Worm (Caenorhabditis elegans): Measurements from ENCODE around the gene let-92.

Gene let-92

ce11 chrIV:11899358-11899757 is 41.1 kb downstream of the let-92 start, which contains the start of gene nhr-43:
Gene nhr-43, plus strand, starts transcription at chrIV:11899590.
- TF ChIP-seq sma-3 (GFP tag; optimal IDR thresholded peaks at IDR 0.05) (peak; percentile 71), C34F6.9 (tag; optimal IDR thresholded peaks at IDR 0.05) (no peak), blmp-1 (tag; optimal IDR thresholded peaks at IDR 0.05; ENCODE audit: insufficient read depth) (peak; percentile 20), egl-27 (tag; optimal IDR thresholded peaks at IDR 0.05) (peak; percentile 31), lsy-2 (tag; optimal IDR thresholded peaks at IDR 0.05) (peak in 1 of 2 experiments; percentile 21), gmeb-1 (tag; optimal IDR thresholded peaks at IDR 0.05) (no peak), sem-4 (tag; optimal IDR thresholded peaks at IDR 0.05) (peak; percentile 36), nhr-21 (tag; optimal IDR thresholded peaks at IDR 0.05) (peak; percentile 69), sma-9 (GFP tag; optimal IDR thresholded peaks at IDR 0.05) (peak; percentile 76), sma-9 (tag; optimal IDR thresholded peaks at IDR 0.05) (no peak), fos-1 (tag; optimal IDR thresholded peaks at IDR 0.05) (peak; percentile 21), nhr-25 (tag; optimal IDR thresholded peaks at IDR 0.05) (peak; percentile 38), ceh-82 (tag; optimal IDR thresholded peaks at IDR 0.05) (no peak)

DNA sequence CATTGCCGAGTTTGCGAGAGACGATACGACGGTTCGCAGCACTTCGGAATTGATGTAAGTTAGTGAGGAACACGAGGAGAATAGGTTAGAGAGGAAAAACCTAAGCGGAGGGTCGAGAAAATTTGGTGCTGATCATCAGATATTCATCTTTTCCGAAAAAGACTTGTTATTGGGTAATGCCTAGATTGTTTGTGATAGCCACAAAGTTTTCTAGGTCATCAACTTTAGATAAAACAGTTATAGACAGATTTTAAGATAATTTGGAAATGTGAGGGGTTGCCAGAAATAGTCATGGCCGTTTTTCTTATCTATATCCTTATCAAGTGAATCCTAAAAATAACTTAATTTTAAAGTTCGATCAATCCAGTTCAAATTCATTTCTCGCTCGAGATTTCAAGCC is 42.2 kb downstream of the let-92 start:
- peak; percentile 70 for TF ChIP-seq sma-9 (GFP tag; optimal IDR thresholded peaks at IDR 0.05)
- no peak for TF ChIP-seq sma-9 (tag; optimal IDR thresholded peaks at IDR 0.05)
- peak; percentile 90 for TF ChIP-seq elt-1 (tag; optimal IDR thresholded peaks at IDR 0.05)
- no peak for TF ChIP-seq F13H6.1 (tag; optimal IDR thresholded peaks at IDR 0.05)
- TF ChIP-seq skn-1 (tag; optimal IDR thresholded peaks at IDR 0.05), result no peak
- TF ChIP-seq sma-3 (GFP tag; optimal IDR thresholded peaks at IDR 0.05), result no peak

- TF ChIP-seq sma-3 (GFP tag; optimal IDR thresholded peaks at IDR 0.05) (peak; percentile 12), nhr-25 (tag; optimal IDR thresholded peaks at IDR 0.05) (peak; percentile 51), blmp-1 (tag; optimal IDR thresholded peaks at IDR 0.05; ENCODE audit: insufficient read depth) (peak; percentile 27), dmd-4 (tag; optimal IDR thresholded peaks at IDR 0.05) (no peak), unc-39 (tag; optimal IDR thresholded peaks at IDR 0.05) (no peak), Y55F3AM.14 (GFP tag; optimal IDR thresholded peaks at IDR 0.05) (no peak), sma-9 (GFP tag; optimal IDR thresholded peaks at IDR 0.05) (peak; percentile 53), sma-9 (tag; optimal IDR thresholded peaks at IDR 0.05) (no peak), egl-27 (tag; optimal IDR thresholded peaks at IDR 0.05) (peak; percentile 10)
Measured at ce11 chrIV:11901215-11901614, 43.0 kb downstream of the let-92 start.

- TF ChIP-seq ztf-11 (tag; optimal IDR thresholded peaks at IDR 0.05) (no peak), nhr-25 (tag; optimal IDR thresholded peaks at IDR 0.05) (peak; percentile 3)
Measured at ce11 chrIV:11902832-11903231, 44.6 kb downstream of the let-92 start.

DNA sequence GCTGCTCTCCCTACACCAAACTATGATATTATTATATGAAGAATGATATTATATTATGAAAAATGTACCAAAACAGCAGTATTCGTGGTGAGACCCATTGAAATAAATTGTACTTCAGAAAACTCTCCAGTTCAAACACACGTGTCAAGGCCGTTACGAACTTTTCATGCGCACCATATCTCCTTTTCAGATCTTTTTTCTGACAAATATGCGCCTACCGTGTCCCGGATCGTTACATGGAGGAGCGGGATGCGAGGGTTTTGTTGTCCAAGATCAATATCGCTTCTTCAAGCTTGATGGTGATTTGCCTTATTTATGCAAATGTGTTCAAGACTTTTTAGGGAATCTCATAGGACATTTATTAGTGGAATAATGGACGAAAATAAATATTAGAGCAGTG is 45.4 kb downstream of the let-92 start:
- no peak for TF ChIP-seq R02D3.7 (tag; optimal IDR thresholded peaks at IDR 0.05)
- peak; percentile 58 for TF ChIP-seq ceh-16 (tag; optimal IDR thresholded peaks at IDR 0.05)
- peak; percentile 56 for TF ChIP-seq elt-1 (tag; optimal IDR thresholded peaks at IDR 0.05)
- peak; percentile 6 for TF ChIP-seq sma-9 (GFP tag; optimal IDR thresholded peaks at IDR 0.05)
- no peak for TF ChIP-seq sma-9 (tag; optimal IDR thresholded peaks at IDR 0.05)

DNA sequence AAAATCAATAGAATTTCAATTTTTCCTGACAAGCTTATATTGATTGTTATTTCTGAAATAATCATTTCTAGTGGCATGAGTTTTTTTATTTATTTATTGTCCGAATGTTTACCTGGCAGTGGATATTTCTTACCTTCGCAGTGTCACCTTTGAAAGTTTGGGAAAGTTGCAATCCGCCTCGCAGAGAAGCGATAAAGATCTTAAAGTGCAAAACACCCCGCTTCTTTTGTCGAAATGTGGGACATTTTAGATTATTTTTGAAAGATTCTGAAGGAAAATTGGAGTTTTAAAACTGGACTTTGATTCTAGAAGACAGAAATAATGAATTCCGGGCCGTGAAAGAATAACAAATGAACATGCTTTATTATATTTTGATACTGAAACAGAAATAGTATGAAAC is 50.5 kb downstream of the let-92 start:
- TF ChIP-seq elt-1 (tag; optimal IDR thresholded peaks at IDR 0.05) (peak; percentile 61), ztf-11 (tag; optimal IDR thresholded peaks at IDR 0.05) (no peak), nhr-23 (tag; optimal IDR thresholded peaks at IDR 0.05) (no peak)
